Worm (Caenorhabditis elegans): ENCODE measurements around the gene srh-281.

The srh-281 gene

DNA sequence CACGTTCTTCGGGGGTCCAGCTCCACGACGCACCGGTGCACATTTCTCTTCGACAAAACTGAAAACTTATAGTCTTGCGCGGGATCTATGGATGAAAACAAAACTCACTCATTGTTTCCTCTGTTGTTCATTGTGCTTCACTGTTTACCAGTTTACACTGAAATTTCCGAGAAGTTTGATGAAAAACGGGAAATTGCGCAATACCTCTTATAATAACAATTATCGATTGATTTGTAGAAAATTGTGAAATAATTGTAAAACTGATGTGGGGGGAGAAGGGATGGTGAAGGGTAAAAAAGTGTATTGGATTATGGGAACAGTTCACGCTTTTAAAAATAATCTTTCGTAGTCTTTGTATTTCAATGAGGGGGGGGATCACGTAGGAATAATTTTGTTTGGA is 38.9 kb downstream of the srh-281 start:
- TF ChIP-seq sptf-1 (tag; optimal IDR thresholded peaks at IDR 0.05) (no peak), flh-1 (GFP tag; optimal IDR thresholded peaks at IDR 0.05) (no peak), zip-8 (tag; optimal IDR thresholded peaks at IDR 0.05) (peak; percentile 69), ham-2 (GFP tag; optimal IDR thresholded peaks at IDR 0.05) (no peak), drap-1 (GFP tag; optimal IDR thresholded peaks at IDR 0.05) (no peak)

DNA sequence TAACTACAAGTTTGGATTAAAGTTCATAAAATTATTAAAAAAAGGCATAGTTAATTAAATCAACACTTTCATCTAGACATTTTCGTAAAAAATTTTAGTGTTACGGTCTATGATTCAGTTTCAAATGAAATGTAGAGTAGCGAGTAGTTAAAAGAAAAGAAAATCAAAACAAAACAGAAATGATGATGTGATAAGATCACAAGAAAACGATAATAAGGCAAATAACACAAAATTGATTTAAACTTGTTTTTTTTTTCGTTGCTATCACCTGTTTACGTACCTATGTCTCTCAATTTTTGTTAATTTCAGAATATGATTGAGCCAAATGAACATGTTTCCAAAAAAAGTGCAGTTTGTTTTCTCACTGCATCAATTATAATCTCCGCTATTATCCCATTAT is 39.3 kb downstream of the srh-281 start, which contains the start of the genes F21H7.2 and F21H7.12:
TSS of gene F21H7.2 (minus strand) at position 101 of the 400 bp plus-strand sequence.
TSS of gene F21H7.12 (plus strand) at position 270 of the 400 bp plus-strand sequence.
- no peak for TF ChIP-seq nhr-2 (tag; optimal IDR thresholded peaks at IDR 0.05)
- no peak for TF ChIP-seq M03D4.4 (tag; optimal IDR thresholded peaks at IDR 0.05)
- no peak for TF ChIP-seq lin-13 (tag; optimal IDR thresholded peaks at IDR 0.05)
- no peak for TF ChIP-seq zip-8 (tag; optimal IDR thresholded peaks at IDR 0.05)
- TF ChIP-seq lin-32 (GFP tag; optimal IDR thresholded peaks at IDR 0.05) = no peak
- no peak for TF ChIP-seq ceh-43 (GFP tag; optimal IDR thresholded peaks at IDR 0.05)
- TF ChIP-seq nhr-76 (tag; optimal IDR thresholded peaks at IDR 0.05) = no peak
- TF ChIP-seq blmp-1 (tag; optimal IDR thresholded peaks at IDR 0.05) = no peak
- no peak for TF ChIP-seq nhr-28 (tag; optimal IDR thresholded peaks at IDR 0.05)
- TF ChIP-seq ceh-39 (tag; optimal IDR thresholded peaks at IDR 0.05) = no peak
- no peak for TF ChIP-seq ceh-83 (GFP tag; optimal IDR thresholded peaks at IDR 0.05)
- no peak for TF ChIP-seq drap-1 (GFP tag; optimal IDR thresholded peaks at IDR 0.05)

DNA sequence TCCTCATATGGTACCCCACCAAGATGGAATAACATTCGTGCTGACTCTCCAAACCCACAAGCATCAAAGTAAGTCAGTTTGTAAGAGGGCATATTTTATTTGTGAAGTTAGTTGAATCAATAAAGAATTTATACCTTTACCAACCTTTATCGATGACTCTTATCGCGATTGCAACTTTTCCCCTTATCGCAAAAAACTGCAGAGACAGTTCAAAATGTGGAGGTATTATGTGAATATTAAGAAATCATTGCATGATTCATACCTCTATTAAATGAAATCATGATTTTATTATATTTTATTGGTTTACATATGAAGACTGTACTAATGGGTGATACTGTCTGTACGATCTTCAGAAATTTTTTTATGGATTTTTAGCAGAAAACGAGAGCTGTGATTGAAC is 41.6 kb downstream of the srh-281 start, which contains the start of gene gst-22:
TSS of gene gst-22 (minus strand) at position 103 of the 400 bp plus-strand sequence.
- TF ChIP-seq ceh-43 (GFP tag; optimal IDR thresholded peaks at IDR 0.05) = no peak
- TF ChIP-seq zip-8 (tag; optimal IDR thresholded peaks at IDR 0.05) = no peak
- no peak for TF ChIP-seq ces-1 (GFP tag; optimal IDR thresholded peaks at IDR 0.05)
- no peak for TF ChIP-seq lsy-2 (tag; optimal IDR thresholded peaks at IDR 0.05)
- TF ChIP-seq flh-1 (GFP tag; optimal IDR thresholded peaks at IDR 0.05) = no peak
- TF ChIP-seq sptf-1 (tag; optimal IDR thresholded peaks at IDR 0.05) = no peak
- TF ChIP-seq nhr-237 (tag; optimal IDR thresholded peaks at IDR 0.05) = no peak
- no peak for TF ChIP-seq ham-2 (GFP tag; optimal IDR thresholded peaks at IDR 0.05)
- no peak for TF ChIP-seq elt-1 (tag; optimal IDR thresholded peaks at IDR 0.05; ENCODE audit: borderline replicate concordance, insufficient read depth)
- TF ChIP-seq mep-1 (tag; optimal IDR thresholded peaks at IDR 0.05) = no peak
- TF ChIP-seq nhr-12 (tag; optimal IDR thresholded peaks at IDR 0.05) = no peak
- no peak for TF ChIP-seq snpc-4 (tag; optimal IDR thresholded peaks at IDR 0.05)
- no peak for TF ChIP-seq mab-5 (tag; optimal IDR thresholded peaks at IDR 0.05)
- no peak for TF ChIP-seq blmp-1 (tag; optimal IDR thresholded peaks at IDR 0.05)

DNA sequence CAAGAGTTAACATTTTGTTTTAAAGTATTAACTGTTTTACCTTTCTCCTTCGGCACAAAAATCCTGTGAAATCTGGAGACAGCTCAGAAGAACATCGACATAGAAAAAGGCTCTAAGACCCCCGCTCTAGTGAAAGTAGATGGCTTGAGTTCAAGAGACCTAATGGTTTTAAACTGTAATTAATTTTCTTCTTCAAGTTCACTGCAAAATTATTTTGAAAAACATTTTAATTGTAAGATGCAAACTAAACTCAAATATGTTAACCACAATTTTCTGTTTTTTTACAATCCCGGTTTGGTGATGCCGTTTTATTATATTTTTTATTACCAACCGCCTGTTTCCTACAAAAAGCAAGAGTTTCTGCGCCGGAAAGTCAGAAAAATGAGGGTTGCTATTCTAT is 43.0 kb downstream of the srh-281 start, which contains the start of gene clec-233:
TSS of gene clec-233 (plus strand) at position 301 of the 400 bp plus-strand sequence.
- TF ChIP-seq elt-1 (tag; optimal IDR thresholded peaks at IDR 0.05; ENCODE audit: borderline replicate concordance, insufficient read depth) (no peak), nhr-76 (tag; optimal IDR thresholded peaks at IDR 0.05) (no peak), M03D4.4 (tag; optimal IDR thresholded peaks at IDR 0.05) (no peak), unc-120 (tag; optimal IDR thresholded peaks at IDR 0.05; ENCODE audit: poor library complexity, severe bottlenecking) (no peak), ceh-83 (GFP tag; optimal IDR thresholded peaks at IDR 0.05) (no peak), cnd-1 (tag; optimal IDR thresholded peaks at IDR 0.05) (no peak), mls-2 (tag; optimal IDR thresholded peaks at IDR 0.05) (no peak), sem-2 (GFP tag; optimal IDR thresholded peaks at IDR 0.05) (no peak), blmp-1 (tag; optimal IDR thresholded peaks at IDR 0.05) (no peak), mep-1 (tag; optimal IDR thresholded peaks at IDR 0.05) (no peak), lin-13 (tag; optimal IDR thresholded peaks at IDR 0.05) (no peak), tbx-8 (GFP tag; optimal IDR thresholded peaks at IDR 0.05) (no peak), snpc-4 (tag; optimal IDR thresholded peaks at IDR 0.05) (no peak), nhr-2 (tag; optimal IDR thresholded peaks at IDR 0.05) (no peak), lsy-2 (tag; optimal IDR thresholded peaks at IDR 0.05) (no peak), elt-3 (tag; optimal IDR thresholded peaks at IDR 0.05) (no peak), ces-1 (GFP tag; optimal IDR thresholded peaks at IDR 0.05) (no peak), unc-62 (GFP tag; optimal IDR thresholded peaks at IDR 0.05) (no peak)

DNA sequence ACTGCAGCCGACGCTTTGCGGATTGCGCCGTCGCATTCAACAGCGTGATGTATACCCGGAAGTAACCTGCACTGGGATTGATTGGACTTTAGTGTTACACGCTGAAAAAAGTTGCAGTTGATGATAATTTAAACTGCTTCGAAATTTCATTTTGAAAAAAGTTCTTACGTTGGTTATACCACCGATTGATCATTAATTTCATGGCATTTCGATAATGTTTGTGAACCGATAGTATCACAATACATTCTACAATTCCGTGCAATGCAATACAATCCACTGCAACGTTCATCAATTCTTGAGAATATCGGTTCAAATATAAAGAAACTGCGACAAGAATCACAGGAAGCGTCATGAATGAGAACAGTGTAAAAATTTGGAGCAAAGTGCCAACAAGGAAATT is 44.5 kb downstream of the srh-281 start, which contains the start of gene F21H7.3:
TSS of gene F21H7.3 (minus strand) at position 101 of the 400 bp plus-strand sequence.
- no peak for TF ChIP-seq M03D4.4 (tag; optimal IDR thresholded peaks at IDR 0.05)
- TF ChIP-seq elt-1 (tag; optimal IDR thresholded peaks at IDR 0.05; ENCODE audit: borderline replicate concordance, insufficient read depth) = no peak
- no peak for TF ChIP-seq zip-8 (tag; optimal IDR thresholded peaks at IDR 0.05)
- TF ChIP-seq mep-1 (tag; optimal IDR thresholded peaks at IDR 0.05) = no peak
- no peak for TF ChIP-seq unc-120 (tag; optimal IDR thresholded peaks at IDR 0.05; ENCODE audit: poor library complexity, severe bottlenecking)
- TF ChIP-seq lsy-2 (tag; optimal IDR thresholded peaks at IDR 0.05) = no peak
- no peak for TF ChIP-seq blmp-1 (tag; optimal IDR thresholded peaks at IDR 0.05)
- no peak for TF ChIP-seq hlh-1 (tag; optimal IDR thresholded peaks at IDR 0.05)
- TF ChIP-seq nhr-28 (tag; optimal IDR thresholded peaks at IDR 0.05) = no peak
- TF ChIP-seq nhr-237 (tag; optimal IDR thresholded peaks at IDR 0.05) = no peak
- TF ChIP-seq ztf-11 (tag; optimal IDR thresholded peaks at IDR 0.05) = no peak
- TF ChIP-seq ceh-43 (GFP tag; optimal IDR thresholded peaks at IDR 0.05) = no peak
- no peak for TF ChIP-seq lin-13 (tag; optimal IDR thresholded peaks at IDR 0.05)
- TF ChIP-seq nhr-2 (tag; optimal IDR thresholded peaks at IDR 0.05) = no peak
- no peak for TF ChIP-seq nhr-76 (tag; optimal IDR thresholded peaks at IDR 0.05)
